Fruit fly (Drosophila melanogaster) whole organism, wandering third instar larva: ENCODE results near the gene BomBc3.

ENCODE experiments used
- Abd-B ChIP-seq: fragments of >200 bp; optimal IDR thresholded peaks from 2 replicates; lab custom pipeline; 2017; ENCODE audit warnings: missing biosample characterization, missing genetic modification characterization
- CG32264 ChIP-seq: fragments of 200-800 bp; sonication (Bioruptor generic); optimal IDR thresholded peaks from 2 replicates; lab custom pipeline; 2016; ENCODE audit warnings: missing biosample characterization, missing genetic modification characterization
- CG9705 ChIP-seq: fragments of 200-800 bp; sonication (Bioruptor generic); optimal IDR thresholded peaks from 2 replicates; lab custom pipeline; 2018; ENCODE audit warnings: missing biosample characterization, mild to moderate bottlenecking, missing genetic modification characterization
- CrebA ChIP-seq: fragments of 200-800 bp; sonication (Bioruptor generic); optimal IDR thresholded peaks from 2 replicates; lab custom pipeline; 2016; ENCODE audit warnings: missing biosample characterization, mild to moderate bottlenecking, missing genetic modification characterization, borderline replicate concordance
- Dif ChIP-seq: fragments of 200-275, 200-300 bp; sonication (Bioruptor generic); optimal IDR thresholded peaks from 2 replicates; lab custom pipeline; 2018; ENCODE audit warnings: missing biosample characterization, missing genetic modification characterization; ENCODE audit not compliant: partially characterized antibody
- GATAd ChIP-seq: sonication (Bioruptor generic); optimal IDR thresholded peaks from 2 replicates; lab custom pipeline; 2016; ENCODE audit warnings: missing biosample characterization, missing genetic modification characterization
- HLH106 ChIP-seq: fragments of 200-800 bp; optimal IDR thresholded peaks from 3 replicates; lab custom pipeline; 2019; ENCODE audit warnings: missing biosample characterization, mild to moderate bottlenecking, missing genetic modification characterization, moderate library complexity
- Hnf4 ChIP-seq: fragments of 200-800 bp; sonication (Bioruptor generic); optimal IDR thresholded peaks from 2 replicates; lab custom pipeline; 2016; ENCODE audit warnings: missing biosample characterization, mild to moderate bottlenecking, missing genetic modification characterization
- Hr78 ChIP-seq: fragments of >200 bp; optimal IDR thresholded peaks from 2 replicates; lab custom pipeline; 2017; ENCODE audit warnings: missing biosample characterization, missing genetic modification characterization
- Hr83 ChIP-seq: fragments of 200-300 bp; sonication (Bioruptor generic); optimal IDR thresholded peaks from 2 replicates; lab custom pipeline; 2016; ENCODE audit warnings: missing biosample characterization, mild to moderate bottlenecking, missing genetic modification characterization, moderate library complexity; ENCODE audit not compliant: poor library complexity, severe bottlenecking
- Jra ChIP-seq: sonication (Bioruptor generic); optimal IDR thresholded peaks from 2 replicates; lab custom pipeline; 2016; ENCODE audit warnings: missing biosample characterization, missing genetic modification characterization
- Mio ChIP-seq: sonication (Bioruptor generic); optimal IDR thresholded peaks from 2 replicates; lab custom pipeline; 2016; ENCODE audit warnings: missing biosample characterization, missing genetic modification characterization
- Myc ChIP-seq: fragments of >200 bp; optimal IDR thresholded peaks from 2 replicates; lab custom pipeline; 2017
- N ChIP-seq: fragments of >200 bp; optimal IDR thresholded peaks from 2 replicates; lab custom pipeline; 2018; ENCODE audit warnings: missing biosample characterization, missing external identifiers, missing genetic modification characterization
- OdsH ChIP-seq: fragments of 200-800 bp; sonication (Bioruptor generic); optimal IDR thresholded peaks from 2 replicates; lab custom pipeline; 2016; ENCODE audit warnings: missing biosample characterization, mild to moderate bottlenecking, missing genetic modification characterization
- Rel ChIP-seq, 2 experiments: fragments of 200-800 bp; sonication (Bioruptor generic) in 1 of 2; optimal IDR thresholded peaks; 2 replicates in 1 of 2; 3 replicates in 1 of 2; lab custom pipeline; 2016 to 2019; ENCODE audit warnings: mild to moderate bottlenecking in 2 of 2, missing biosample characterization in 2 of 2, missing genetic modification characterization in 2 of 2, moderate library complexity in 1 of 2
- Sp1 ChIP-seq: fragments of 200-800 bp; sonication (Bioruptor generic); optimal IDR thresholded peaks from 3 replicates; lab custom pipeline; 2019; ENCODE audit warnings: missing biosample characterization, mild to moderate bottlenecking, missing genetic modification characterization, moderate library complexity
- Vsx2 ChIP-seq: fragments of 200-300, 225-300 bp; sonication (Bioruptor generic); optimal IDR thresholded peaks from 2 replicates; lab custom pipeline; 2018; ENCODE audit warnings: missing biosample characterization, missing genetic modification characterization; ENCODE audit not compliant: partially characterized antibody
- br ChIP-seq: fragments of 200-800 bp; sonication (Bioruptor generic); optimal IDR thresholded peaks from 2 replicates; lab custom pipeline; 2016; ENCODE audit warnings: missing biosample characterization, missing genetic modification characterization
- brk ChIP-seq: fragments of 200-800 bp; sonication (Bioruptor generic); optimal IDR thresholded peaks from 2 replicates; lab custom pipeline; 2016; ENCODE audit warnings: missing biosample characterization, mild to moderate bottlenecking, missing genetic modification characterization
- dl ChIP-seq, 2 experiments: fragments of 175-275, 200-275 bp in 1 of 2; fragments of 200-275 bp in 1 of 2; sonication (Bioruptor generic); optimal IDR thresholded peaks; lab custom pipeline; 2018; ENCODE audit warnings: mild to moderate bottlenecking in 2 of 2, missing biosample characterization in 2 of 2, missing genetic modification characterization in 2 of 2, moderate library complexity in 2 of 2; ENCODE audit not compliant: partially characterized antibody in 2 of 2, insufficient read depth in 1 of 2
- dmrt93B ChIP-seq: fragments of 200-800 bp; sonication (Bioruptor generic); optimal IDR thresholded peaks from 2 replicates; lab custom pipeline; 2018; ENCODE audit warnings: missing biosample characterization, mild to moderate bottlenecking, missing genetic modification characterization
- ey ChIP-seq: fragments of 200-800 bp; sonication (Bioruptor generic); optimal IDR thresholded peaks from 2 replicates; lab custom pipeline; 2016; ENCODE audit warnings: missing biosample characterization, missing genetic modification characterization
- foxo ChIP-seq, 2 experiments: fragments of 200-800 bp; sonication (Bioruptor generic); optimal IDR thresholded peaks; 2 replicates in 1 of 2; 3 replicates in 1 of 2; lab custom pipeline; 2016 to 2017; ENCODE audit warnings: missing biosample characterization in 2 of 2, missing genetic modification characterization in 2 of 2
- fru ChIP-seq: fragments of 200-800 bp; sonication (Bioruptor generic); optimal IDR thresholded peaks from 3 replicates; lab custom pipeline; 2016; ENCODE audit warnings: missing biosample characterization, mild to moderate bottlenecking, missing genetic modification characterization
- h ChIP-seq: fragments of 200-800 bp; sonication (Bioruptor generic); optimal IDR thresholded peaks from 3 replicates; lab custom pipeline; 2016; ENCODE audit warnings: missing biosample characterization, mild to moderate bottlenecking, missing genetic modification characterization
- jim ChIP-seq: fragments of 175-275, 200-325 bp; sonication (Bioruptor generic); optimal IDR thresholded peaks from 2 replicates; lab custom pipeline; 2016; ENCODE audit warnings: missing biosample characterization, mild to moderate bottlenecking, missing genetic modification characterization
- lola ChIP-seq: fragments of >200 bp; optimal IDR thresholded peaks from 2 replicates; lab custom pipeline; 2017; ENCODE audit warnings: missing biosample characterization, missing genetic modification characterization
- pan ChIP-seq: fragments of >200 bp; optimal IDR thresholded peaks from 2 replicates; lab custom pipeline; 2017
- psq ChIP-seq: fragments of 200-800 bp; sonication (Bioruptor generic); optimal IDR thresholded peaks from 3 replicates; lab custom pipeline; 2017; ENCODE audit warnings: missing biosample characterization, mild to moderate bottlenecking, missing genetic modification characterization, moderate library complexity
- rgr ChIP-seq: fragments of 200-800 bp; sonication (Bioruptor generic); optimal IDR thresholded peaks from 3 replicates; lab custom pipeline; 2016; ENCODE audit warnings: missing biosample characterization, mild to moderate bottlenecking, missing genetic modification characterization
- sage ChIP-seq: fragments of 200-800 bp; sonication (Bioruptor generic); optimal IDR thresholded peaks from 2 replicates; lab custom pipeline; 2016; ENCODE audit warnings: missing biosample characterization, mild to moderate bottlenecking, missing genetic modification characterization
- sv ChIP-seq: fragments of 200-800 bp; sonication (Bioruptor generic); optimal IDR thresholded peaks from 3 replicates; lab custom pipeline; 2016; ENCODE audit warnings: missing biosample characterization, missing genetic modification characterization
- tai ChIP-seq: sonication (Bioruptor generic); optimal IDR thresholded peaks from 2 replicates; lab custom pipeline; 2016; ENCODE audit warnings: missing biosample characterization, missing genetic modification characterization
- usp ChIP-seq: fragments of >200 bp; optimal IDR thresholded peaks from 2 replicates; lab custom pipeline; 2017; ENCODE audit warnings: missing biosample characterization, missing genetic modification characterization
- woc ChIP-seq: sonication (Bioruptor generic); optimal IDR thresholded peaks from 2 replicates; lab custom pipeline; 2016; ENCODE audit warnings: missing biosample characterization, mild to moderate bottlenecking, missing genetic modification characterization

The BomBc3 gene

DNA sequence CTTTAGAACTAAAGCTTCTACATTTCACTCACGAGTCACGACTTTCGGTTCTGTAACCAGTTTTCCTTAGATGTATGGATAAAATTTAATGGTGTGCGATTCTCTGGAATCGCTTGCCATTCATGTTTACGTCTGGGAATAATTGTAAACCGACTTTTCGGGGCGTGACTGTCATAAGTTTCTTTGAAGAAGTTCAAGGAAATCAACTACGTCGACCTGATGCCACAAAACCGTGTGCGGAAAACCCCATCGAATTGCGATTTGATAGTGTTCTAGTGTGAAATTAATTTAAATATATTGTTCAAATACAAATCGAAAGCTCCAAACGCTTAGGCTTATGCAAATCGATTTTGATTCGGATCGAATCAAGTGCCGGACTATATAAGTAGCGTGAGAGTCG, at the start of gene BomBc3:
Gene BomBc3, plus strand, starts transcription at position 301 of the 400 bp plus-strand sequence.
- no peak for TF ChIP-seq Hr83
- no peak for TF ChIP-seq sv (GFP tag; lab: Kevin White, UChicago)
- no peak for TF ChIP-seq dmrt93B (GFP tag; lab: Kevin White, UChicago)
- TF ChIP-seq OdsH (GFP tag; lab: Kevin White, UChicago): no peak
- no peak for TF ChIP-seq Hnf4
- no peak for TF ChIP-seq foxo (GFP tag; optimal IDR thresholded peaks at IDR 0.05; lab: Kevin White, UChicago)
- no peak for TF ChIP-seq ey
- TF ChIP-seq sage (GFP tag; lab: Kevin White, UChicago): no peak
- TF ChIP-seq tai: no peak
- no peak for TF ChIP-seq woc (GFP tag; lab: Kevin White, UChicago)
- no peak for TF ChIP-seq N
- TF ChIP-seq br (GFP tag; lab: Kevin White, UChicago): no peak
- no peak for TF ChIP-seq lola (GFP tag; lab: Kevin White, UChicago)
- no peak for TF ChIP-seq fru (GFP tag; lab: Kevin White, UChicago)
- TF ChIP-seq jim (GFP tag; lab: Kevin White, UChicago): no peak
- no peak for TF ChIP-seq Hr78 (GFP tag; lab: Kevin White, UChicago)
- no peak for TF ChIP-seq Dif (GFP tag; lab: Kevin White, UChicago)
- TF ChIP-seq, all 38 proteins: peak for 0

DNA sequence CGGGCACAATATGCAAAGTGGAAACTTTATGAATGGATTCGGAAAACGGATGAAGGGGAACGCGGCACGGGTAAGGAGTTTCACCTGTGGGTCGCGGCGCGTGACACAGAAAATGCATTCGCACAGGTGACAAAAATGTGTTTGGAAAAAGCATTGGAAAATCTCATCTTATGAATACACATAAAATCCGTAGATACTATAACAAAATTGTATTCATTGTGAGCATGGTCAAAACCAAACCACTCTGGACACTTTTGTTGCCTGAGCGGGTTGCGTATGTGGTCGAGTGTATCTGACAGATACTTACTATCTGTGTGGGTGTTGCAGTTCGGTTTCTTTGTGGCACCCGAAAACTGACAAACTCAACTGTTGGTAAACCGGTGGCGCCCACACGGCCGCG, 47.4 kb upstream of the BomBc3 start:
- TF ChIP-seq pan (lab: Kevin White, UChicago): no peak
- TF ChIP-seq GATAd: no peak
- no peak for TF ChIP-seq woc (GFP tag; lab: Kevin White, UChicago)
- TF ChIP-seq dmrt93B (GFP tag; lab: Kevin White, UChicago): no peak
- TF ChIP-seq Myc (lab: Kevin White, UChicago): no peak
- TF ChIP-seq Vsx2 (GFP tag; lab: Kevin White, UChicago): no peak
- no peak for TF ChIP-seq usp
- TF ChIP-seq psq (GFP tag; lab: Kevin White, UChicago): peak; percentile 50
- peak; percentile 62 for TF ChIP-seq ey
- TF ChIP-seq dl (GFP tag; optimal IDR thresholded peaks at IDR 0.05; lab: Kevin White, UChicago; ENCODE audit: insufficient read depth in 1 of 2, partially characterized antibody in 2 of 2): no peak
- TF ChIP-seq HLH106: peak; percentile 19
- no peak for TF ChIP-seq fru (GFP tag; lab: Kevin White, UChicago)
- no peak for TF ChIP-seq brk (GFP tag; lab: Kevin White, UChicago)
- no peak for TF ChIP-seq Dif (GFP tag; lab: Kevin White, UChicago)
- no peak for TF ChIP-seq tai
- no peak for TF ChIP-seq Mio (GFP tag; lab: Kevin White, UChicago)
- no peak for TF ChIP-seq lola (GFP tag; lab: Kevin White, UChicago)
- TF ChIP-seq CrebA (GFP tag; lab: Kevin White, UChicago): no peak
- peak; percentile 61 for TF ChIP-seq OdsH (GFP tag; lab: Kevin White, UChicago)
- TF ChIP-seq Abd-B: no peak
- TF ChIP-seq N: no peak
- peak; percentile 71 for TF ChIP-seq rgr
- no peak for TF ChIP-seq jim (GFP tag; lab: Kevin White, UChicago)
- TF ChIP-seq CG9705 (GFP tag; lab: Kevin White, UChicago): no peak
- peak; percentile 10 for TF ChIP-seq Sp1 (GFP tag; lab: Kevin White, UChicago)
- TF ChIP-seq Jra (GFP tag; lab: Kevin White, UChicago): no peak
- no peak for TF ChIP-seq Hr83
- TF ChIP-seq Hnf4: no peak

DNA sequence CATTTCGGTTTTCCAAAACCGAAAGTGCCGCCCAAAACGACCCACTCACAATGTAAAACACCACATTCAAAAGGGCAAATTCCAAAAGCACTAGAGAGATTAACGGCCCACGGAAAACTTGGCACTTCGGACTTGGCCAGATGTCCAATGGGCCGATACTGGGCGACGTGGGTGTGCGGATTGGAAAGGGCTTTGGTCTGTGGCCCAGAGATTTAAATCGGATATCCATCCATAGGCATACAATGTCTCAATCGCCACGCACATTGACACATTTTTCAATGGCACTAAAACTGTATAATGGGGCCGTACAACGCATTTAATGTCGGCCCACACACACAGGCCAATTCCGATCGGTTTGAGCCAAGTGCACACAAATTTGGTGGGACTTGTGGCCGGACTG, 46.5 kb upstream of the BomBc3 start:
- no peak for TF ChIP-seq brk (GFP tag; lab: Kevin White, UChicago)
- no peak for TF ChIP-seq GATAd

DNA sequence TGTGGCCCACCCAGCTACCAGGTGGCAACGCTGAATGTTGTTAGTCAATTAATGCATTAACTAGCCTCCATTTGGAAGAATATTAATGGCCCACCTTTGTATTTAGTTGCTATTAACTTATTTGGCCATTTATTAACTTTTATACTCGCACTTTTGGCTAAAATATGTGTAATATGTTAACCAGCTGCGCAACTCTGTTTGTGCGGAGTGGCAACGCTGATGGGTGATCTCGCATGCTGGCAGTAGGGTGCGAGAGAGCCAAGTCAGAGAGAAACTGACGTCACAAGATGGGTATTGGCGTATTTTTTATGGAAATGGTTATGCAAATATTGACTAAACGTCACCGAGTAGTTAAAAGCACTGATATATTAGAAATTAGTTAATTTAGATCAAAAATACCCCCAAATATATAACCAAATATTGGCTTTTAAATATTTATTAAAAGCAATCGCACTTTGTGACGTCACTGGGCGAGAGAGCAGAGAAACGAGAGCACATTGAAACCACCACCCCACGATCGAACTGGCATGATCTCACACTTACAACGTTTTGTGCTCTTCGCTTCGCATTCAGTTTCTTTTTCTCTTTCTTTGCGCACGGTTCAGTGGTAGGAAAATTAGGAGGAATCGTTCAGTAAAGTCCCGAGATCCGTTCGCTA, 45.1 kb upstream of the BomBc3 start, which contains the start of gene how:
Gene how, plus strand, starts transcription at position 567 of the 658 bp plus-strand sequence.
- TF ChIP-seq CG9705 (GFP tag; lab: Kevin White, UChicago) (peak; percentile 3), dl (GFP tag; optimal IDR thresholded peaks at IDR 0.05; lab: Kevin White, UChicago; ENCODE audit: insufficient read depth in 1 of 2, partially characterized antibody in 2 of 2) (peak; percentile 38 to 45), dmrt93B (GFP tag; lab: Kevin White, UChicago) (no peak), br (GFP tag; lab: Kevin White, UChicago) (peak; percentile 26), ey (peak; percentile 24), Dif (GFP tag; lab: Kevin White, UChicago) (peak; percentile 33), h (GFP tag; lab: Kevin White, UChicago) (peak; percentile 36), Rel (GFP tag; optimal IDR thresholded peaks at IDR 0.05; lab: Kevin White, UChicago) (no peak), Rel (tag; optimal IDR thresholded peaks at IDR 0.05; lab: Kevin White, UChicago) (peak; percentile 72), woc (GFP tag; lab: Kevin White, UChicago) (peak; percentile 96), tai (no peak), fru (GFP tag; lab: Kevin White, UChicago) (peak; percentile 8), pan (lab: Kevin White, UChicago) (no peak), Hnf4 (peak; percentile 64), psq (GFP tag; lab: Kevin White, UChicago) (peak; percentile 83), HLH106 (peak; percentile 22), Sp1 (GFP tag; lab: Kevin White, UChicago) (peak; percentile 42), Myc (lab: Kevin White, UChicago) (peak; percentile 23), rgr (peak; percentile 11), foxo (GFP tag; optimal IDR thresholded peaks at IDR 0.05; lab: Kevin White, UChicago) (peak in 1 of 2 experiments; percentile 56), OdsH (GFP tag; lab: Kevin White, UChicago) (no peak), CG32264 (GFP tag; lab: Kevin White, UChicago) (no peak), lola (GFP tag; lab: Kevin White, UChicago) (no peak)
